Worm (Caenorhabditis elegans) whole organism, midembryonic: ENCODE results near the gene tre-4.

Source experiments
- T22C8.4 ChIP-seq: fragments of 200-800 bp; sonication (Bioruptor generic); IDR thresholded peaks from 2 replicates; pipeline ENCODE4 v1.3.6; 2022; ENCODE audit warnings: missing genetic modification characterization, missing compliant biosample characterization
- cog-1 ChIP-seq: sonication (generic microtip); optimal IDR thresholded peaks from 2 replicates; lab custom pipeline; 2016; ENCODE audit warnings: missing genetic modification characterization, missing compliant biosample characterization
- flt-1 ChIP-seq: fragments of 200-800 bp; sonication (Bioruptor generic); IDR thresholded peaks from 2 replicates; pipeline ENCODE4 v1.3.6; 2022; ENCODE audit warnings: missing genetic modification characterization, missing compliant biosample characterization
- klf-2 ChIP-seq: fragments of 200-800 bp; sonication (Bioruptor generic); conservative IDR thresholded peaks from 2 replicates; pipeline ENCODE4 v1.3.6; 2022; ENCODE audit warnings: missing genetic modification reagents, missing genetic modification characterization, missing compliant biosample characterization
- med-1 ChIP-seq: sonication (generic microtip); optimal IDR thresholded peaks from 2 replicates; lab custom pipeline; 2017; ENCODE audit warnings: missing genetic modification characterization, mild to moderate bottlenecking, missing compliant biosample characterization, antibody characterized with exemption, missing genetic modification reagents; ENCODE audit not compliant: insufficient read depth
- ref-1 ChIP-seq: fragments of 200-800 bp; sonication (Bioruptor generic); conservative IDR thresholded peaks from 2 replicates; pipeline ENCODE4 v1.3.6; 2022; ENCODE audit warnings: missing genetic modification reagents, missing genetic modification characterization, missing compliant biosample characterization
- ztf-23 ChIP-seq: fragments of 200-800 bp; sonication (Bioruptor generic); IDR thresholded peaks from 2 replicates; pipeline ENCODE4 v1.3.6; 2022; ENCODE audit warnings: missing genetic modification reagents, missing genetic modification characterization, missing compliant biosample characterization
- ztf-29 ChIP-seq: fragments of 200-800 bp; sonication (Bioruptor generic); IDR thresholded peaks from 2 replicates; pipeline ENCODE4 v1.3.6; 2022; ENCODE audit warnings: missing genetic modification reagents, missing genetic modification characterization, missing compliant biosample characterization

- TF ChIP-seq ztf-23 (GFP tag; lab: Robert Waterston, UW) (no peak), flt-1 (GFP tag; lab: Robert Waterston, UW) (no peak), med-1 (GFP tag; lab: Kevin White, UChicago) (no peak), T22C8.4 (GFP tag; lab: Robert Waterston, UW) (no peak), ref-1 (no peak), cog-1 (tag; lab: Kevin White, UChicago) (no peak), ztf-29 (GFP tag; lab: Robert Waterston, UW) (no peak), klf-2 (GFP tag; lab: Robert Waterston, UW) (no peak)
Observed at ce11 chrX:13510997-13511396, 39.0 kb downstream of the tre-4 start, which contains the start of gene col-185.
